Worm (Caenorhabditis elegans) whole organism, late embryonic: ENCODE measurements around the gene elc-2.
"Not testable (repeated sequence)": the region's sequence is repeated elsewhere in the genome, so short reads cannot be mapped to it uniquely, and the experiment has no call there.

ENCODE experiments used
- C08G9.2 ChIP-seq: sonication (generic microtip); optimal IDR thresholded peaks from 2 replicates; lab custom pipeline; 2016; ENCODE audit warnings: mild to moderate bottlenecking, missing genetic modification characterization, moderate library complexity, missing compliant biosample characterization
- C38D4.7 ChIP-seq: fragments of 200-800 bp; sonication (Bioruptor generic); optimal IDR thresholded peaks from 2 replicates; lab custom pipeline; 2018; ENCODE audit warnings: mild to moderate bottlenecking, missing genetic modification characterization, moderate library complexity, missing compliant biosample characterization
- F13H6.1 ChIP-seq: sonication (generic microtip); optimal IDR thresholded peaks from 2 replicates; lab custom pipeline; 2016; ENCODE audit warnings: missing genetic modification characterization, missing compliant biosample characterization
- K02D7.2 ChIP-seq: sonication (generic microtip); optimal IDR thresholded peaks from 2 replicates; lab custom pipeline; 2017; ENCODE audit warnings: mild to moderate bottlenecking, missing genetic modification characterization, missing compliant biosample characterization
- K09A11.1 ChIP-seq: sonication (generic microtip); optimal IDR thresholded peaks from 2 replicates; lab custom pipeline; 2017; ENCODE audit warnings: antibody characterized with exemption, mild to moderate bottlenecking, missing genetic modification characterization, missing compliant biosample characterization; ENCODE audit not compliant: insufficient read depth
- Y22D7AL.16 ChIP-seq: sonication (generic microtip); optimal IDR thresholded peaks from 2 replicates; lab custom pipeline; 2016; ENCODE audit warnings: missing genetic modification characterization, missing compliant biosample characterization
- ceh-14 ChIP-seq: sonication (generic microtip); optimal IDR thresholded peaks from 2 replicates; lab custom pipeline; 2016; ENCODE audit warnings: missing genotype, missing genetic modification characterization, missing compliant biosample characterization
- ceh-18 ChIP-seq: sonication (generic microtip); optimal IDR thresholded peaks from 2 replicates; lab custom pipeline; 2016; ENCODE audit warnings: missing genetic modification characterization, missing compliant biosample characterization
- ceh-19 ChIP-seq: fragments of 200-800 bp; sonication (Bioruptor generic); optimal IDR thresholded peaks from 2 replicates; lab custom pipeline; 2018; ENCODE audit warnings: mild to moderate bottlenecking, missing genetic modification characterization, missing compliant biosample characterization
- ceh-31 ChIP-seq: sonication (generic microtip); optimal IDR thresholded peaks from 2 replicates; lab custom pipeline; 2016; ENCODE audit warnings: missing genetic modification characterization, missing compliant biosample characterization
- ceh-34 ChIP-seq: sonication (generic microtip); optimal IDR thresholded peaks from 2 replicates; lab custom pipeline; 2016; ENCODE audit warnings: mild to moderate bottlenecking, missing genetic modification characterization, missing compliant biosample characterization
- ceh-48 ChIP-seq: sonication (generic microtip); optimal IDR thresholded peaks from 2 replicates; lab custom pipeline; 2016; ENCODE audit warnings: missing genetic modification characterization, inconsistent platforms, missing compliant biosample characterization
- ceh-6 ChIP-seq: fragments of 200-800 bp; sonication (Bioruptor generic); optimal IDR thresholded peaks from 2 replicates; lab custom pipeline; 2018; ENCODE audit warnings: mild to moderate bottlenecking, missing genetic modification characterization, missing compliant biosample characterization
- ceh-9 ChIP-seq: sonication (generic microtip); optimal IDR thresholded peaks from 2 replicates; lab custom pipeline; 2016; ENCODE audit warnings: mild to moderate bottlenecking, missing genetic modification characterization, inconsistent platforms, missing compliant biosample characterization
- ets-4 ChIP-seq: sonication (generic microtip); optimal IDR thresholded peaks from 2 replicates; lab custom pipeline; 2016; ENCODE audit warnings: missing genetic modification characterization, missing compliant biosample characterization
- eyg-1 ChIP-seq: sonication (generic microtip); optimal IDR thresholded peaks from 2 replicates; lab custom pipeline; 2016; ENCODE audit warnings: missing genotype, missing genetic modification characterization, missing compliant biosample characterization
- fkh-10 ChIP-seq: fragments of 150-350 bp; optimal IDR thresholded peaks from 2 replicates; lab custom pipeline; 2014; ENCODE audit warnings: missing biosample characterization, missing genetic modification reagents, missing genetic modification characterization
- gmeb-2 ChIP-seq: sonication (generic microtip); optimal IDR thresholded peaks from 2 replicates; lab custom pipeline; 2016; ENCODE audit warnings: missing genetic modification characterization, inconsistent platforms, missing compliant biosample characterization
- hlh-13 ChIP-seq: fragments of 200-800 bp; sonication (Bioruptor generic); optimal IDR thresholded peaks from 2 replicates; lab custom pipeline; 2018; ENCODE audit warnings: mild to moderate bottlenecking, missing genetic modification characterization, missing compliant biosample characterization
- hlh-15 ChIP-seq: sonication (generic microtip); optimal IDR thresholded peaks from 2 replicates; lab custom pipeline; 2016; ENCODE audit warnings: missing genetic modification characterization, missing compliant biosample characterization
- hlh-6 ChIP-seq: sonication (generic microtip); optimal IDR thresholded peaks from 2 replicates; lab custom pipeline; 2016; ENCODE audit warnings: missing genotype, missing genetic modification characterization, missing compliant biosample characterization
- nfya-1 ChIP-seq: sonication (generic microtip); optimal IDR thresholded peaks from 2 replicates; lab custom pipeline; 2017; ENCODE audit warnings: missing genetic modification characterization, mild to moderate bottlenecking, missing compliant biosample characterization, antibody characterized with exemption, moderate library complexity
- nhr-11 ChIP-seq: fragments of 150-350 bp; optimal IDR thresholded peaks from 2 replicates; lab custom pipeline; 2014; ENCODE audit warnings: missing biosample characterization, missing genetic modification characterization
- odd-2 ChIP-seq: sonication (generic microtip); optimal IDR thresholded peaks from 2 replicates; lab custom pipeline; 2017; ENCODE audit warnings: antibody characterized with exemption, mild to moderate bottlenecking, missing genetic modification characterization, missing compliant biosample characterization
- pag-3 ChIP-seq: sonication (generic microtip); optimal IDR thresholded peaks from 2 replicates; lab custom pipeline; 2016; ENCODE audit warnings: missing compliant biosample characterization, missing genetic modification characterization, borderline replicate concordance
- pax-1 ChIP-seq: fragments of 150-350 bp; optimal IDR thresholded peaks from 2 replicates; lab custom pipeline; 2014; ENCODE audit warnings: missing biosample characterization, missing genetic modification characterization
- pqm-1 ChIP-seq: sonication (generic microtip); optimal IDR thresholded peaks from 2 replicates; lab custom pipeline; 2016; ENCODE audit warnings: missing genetic modification characterization, missing compliant biosample characterization
- pros-1 ChIP-seq: fragments of 150-350 bp; optimal IDR thresholded peaks from 2 replicates; lab custom pipeline; 2014; ENCODE audit warnings: missing biosample characterization, missing genetic modification reagents, missing genetic modification characterization
- rnt-1 ChIP-seq: sonication (generic microtip); optimal IDR thresholded peaks from 2 replicates; lab custom pipeline; 2016; ENCODE audit warnings: missing genetic modification characterization, missing compliant biosample characterization
- sdc-2 ChIP-seq: sonication (generic microtip); optimal IDR thresholded peaks from 2 replicates; lab custom pipeline; 2016; ENCODE audit warnings: missing genotype, missing genetic modification characterization, missing compliant biosample characterization
- sox-2 ChIP-seq: fragments of 200-800 bp; sonication (Bioruptor generic); IDR thresholded peaks from 2 replicates; pipeline ENCODE4 v1.3.6; 2022; ENCODE audit warnings: missing genetic modification reagents, missing genetic modification characterization, missing compliant biosample characterization
- sox-4 ChIP-seq: sonication (generic microtip); optimal IDR thresholded peaks from 2 replicates; lab custom pipeline; 2017; ENCODE audit warnings: mild to moderate bottlenecking, missing genetic modification characterization, inconsistent platforms, missing compliant biosample characterization
- syd-9 ChIP-seq: sonication (generic microtip); optimal IDR thresholded peaks from 2 replicates; lab custom pipeline; 2016; ENCODE audit warnings: mild to moderate bottlenecking, missing genetic modification characterization, moderate library complexity, missing compliant biosample characterization
- tbx-2 ChIP-seq: sonication (generic microtip); optimal IDR thresholded peaks from 2 replicates; lab custom pipeline; 2016; ENCODE audit warnings: missing genetic modification characterization, missing compliant biosample characterization
- ttx-3 ChIP-seq: sonication (generic microtip); optimal IDR thresholded peaks from 2 replicates; lab custom pipeline; 2016; ENCODE audit warnings: missing genetic modification reagents, missing genetic modification characterization, missing compliant biosample characterization
- zip-5 ChIP-seq: sonication (generic microtip); optimal IDR thresholded peaks from 2 replicates; lab custom pipeline; 2016; ENCODE audit warnings: missing genetic modification characterization, missing compliant biosample characterization
- ztf-16 ChIP-seq: sonication (generic microtip); optimal IDR thresholded peaks from 2 replicates; lab custom pipeline; 2017; ENCODE audit warnings: missing genetic modification characterization, missing compliant biosample characterization

The elc-2 gene

DNA sequence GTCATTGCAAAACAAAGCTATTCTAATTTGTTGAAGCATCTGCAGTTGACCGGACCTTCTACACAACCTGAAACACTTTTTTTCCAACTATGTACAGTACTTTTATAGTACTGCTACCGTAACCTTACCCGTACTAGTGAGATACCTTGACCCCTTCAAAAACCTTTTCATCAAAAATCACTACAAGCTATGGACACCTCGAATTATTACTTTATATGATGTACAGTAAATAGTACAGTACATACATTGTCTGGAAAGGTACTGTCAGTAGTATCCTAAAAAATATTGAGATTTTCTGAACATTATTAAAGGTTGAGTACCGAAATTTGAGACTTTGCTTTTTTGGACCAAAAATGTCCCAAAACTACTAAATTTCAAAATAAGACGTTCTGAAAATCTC is 7.8 kb upstream of the elc-2 start:
- no peak for TF ChIP-seq rnt-1 (tag; lab: Kevin White, UChicago)
- no peak for TF ChIP-seq C38D4.7 (GFP tag; lab: Kevin White, UChicago)
- TF ChIP-seq sdc-2: no peak
- TF ChIP-seq pag-3 (tag; lab: Kevin White, UChicago): no peak
- no peak for TF ChIP-seq zip-5 (tag; lab: Kevin White, UChicago)

- TF ChIP-seq C08G9.2 (tag; lab: Kevin White, UChicago) (no peak), fkh-10 (no peak), ceh-6 (no peak), pax-1 (tag; lab: Kevin White, UChicago) (no peak), hlh-13 (no peak), gmeb-2 (tag; lab: Kevin White, UChicago) (no peak), nhr-11 (tag; lab: Kevin White, UChicago) (no peak), ceh-14 (tag; lab: Kevin White, UChicago) (no peak), ztf-16 (tag; lab: Kevin White, UChicago) (no peak), syd-9 (no peak)
- TF ChIP-seq, all 69 proteins: peak for 0
These were observed 8.3 kb downstream of the elc-2 start for ce11 chrX:1769636-1770035.

- not testable (repeated sequence) for TF ChIP-seq ceh-48 (tag; lab: Kevin White, UChicago); sox-2 (GFP tag; lab: Robert Waterston, UW); ceh-31 (tag; lab: Kevin White, UChicago)
- TF ChIP-seq, all 69 proteins: peak for 0; not testable (repeated sequence) for 69
These were observed 29.4 kb downstream of the elc-2 start, which contains the start of gene Y75D11A.6 for ce11 chrX:1748476-1748875. Y75D11A.6 (minus strand) TSS chrX:1748576.

DNA sequence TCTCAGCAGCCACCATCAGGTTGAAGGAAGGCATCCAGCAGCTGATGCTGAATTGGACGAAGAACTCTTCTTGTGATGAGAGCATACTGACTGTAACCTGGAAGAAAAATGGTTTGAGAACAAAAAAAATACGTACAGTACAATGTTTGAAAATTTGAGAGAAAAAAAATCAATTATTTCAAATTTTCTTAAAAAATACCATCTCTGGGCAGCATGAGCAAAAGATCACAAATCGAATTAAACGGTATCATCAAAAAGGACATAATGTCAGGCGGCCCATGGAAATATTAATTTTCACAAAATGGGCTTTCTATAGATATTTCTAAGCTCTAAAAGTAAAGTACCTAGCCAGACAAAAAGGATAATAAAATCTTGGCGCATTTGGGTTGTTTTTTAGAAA is 31.8 kb downstream of the elc-2 start, which contains the start of gene Y75D11A.3:
TSS of gene Y75D11A.3 (minus strand) at position 101 of the 400 bp plus-strand sequence.
- not testable (repeated sequence) for TF ChIP-seq pros-1, ceh-9, ceh-34 (tag; lab: Kevin White, UChicago)

DNA sequence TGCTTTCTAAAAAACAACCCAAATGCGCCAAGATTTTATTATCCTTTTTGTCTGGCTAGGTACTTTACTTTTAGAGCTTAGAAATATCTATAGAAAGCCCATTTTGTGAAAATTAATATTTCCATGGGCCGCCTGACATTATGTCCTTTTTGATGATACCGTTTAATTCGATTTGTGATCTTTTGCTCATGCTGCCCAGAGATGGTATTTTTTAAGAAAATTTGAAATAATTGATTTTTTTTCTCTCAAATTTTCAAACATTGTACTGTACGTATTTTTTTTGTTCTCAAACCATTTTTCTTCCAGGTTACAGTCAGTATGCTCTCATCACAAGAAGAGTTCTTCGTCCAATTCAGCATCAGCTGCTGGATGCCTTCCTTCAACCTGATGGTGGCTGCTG is 35.4 kb downstream of the elc-2 start, which contains the start of gene Y75D11A.2:
TSS of gene Y75D11A.2 (plus strand) at position 301 of the 400 bp plus-strand sequence.
- TF ChIP-seq ttx-3 (tag; lab: Kevin White, UChicago); ceh-19 (GFP tag; lab: Kevin White, UChicago); pqm-1 (tag; lab: Kevin White, UChicago): not testable (repeated sequence)

ce11 chrX:1737606-1738005 is 40.3 kb downstream of the elc-2 start, which contains the start of gene F07G6.10:
F07G6.10 (plus strand) TSS chrX:1737906.
- TF ChIP-seq K09A11.1 (tag; lab: Kevin White, UChicago) (no peak), hlh-6 (tag; lab: Kevin White, UChicago) (no peak), F13H6.1 (no peak), K02D7.2 (tag; lab: Kevin White, UChicago) (no peak), nfya-1 (no peak), ceh-18 (tag; lab: Kevin White, UChicago) (no peak), ttx-3 (tag; lab: Kevin White, UChicago) (no peak), Y22D7AL.16 (tag; lab: Kevin White, UChicago) (no peak), ets-4 (no peak), eyg-1 (tag; lab: Kevin White, UChicago) (no peak), ceh-9 (tag; lab: Kevin White, UChicago) (no peak), sox-4 (no peak), tbx-2 (tag; lab: Kevin White, UChicago) (no peak), ceh-48 (tag; lab: Kevin White, UChicago) (no peak), sdc-2 (no peak), hlh-15 (tag; lab: Kevin White, UChicago) (no peak), pax-1 (tag; lab: Kevin White, UChicago) (no peak), C08G9.2 (tag; lab: Kevin White, UChicago) (no peak), odd-2 (tag; lab: Kevin White, UChicago) (no peak)
- TF ChIP-seq, all 69 proteins: peak for 0
